Worm (Caenorhabditis elegans) whole organism, young adult: ENCODE data around the gene fip-2.

Experiments used
- B0019.2 ChIP-seq: fragments of 200-800 bp; sonication (Bioruptor generic); conservative IDR thresholded peaks from 2 replicates; pipeline ENCODE4 v1.3.6; 2022; ENCODE audit warnings: missing genetic modification reagents, missing genetic modification characterization, missing compliant biosample characterization
- B0336.3 ChIP-seq: fragments of 200-800 bp; sonication (Bioruptor generic); IDR thresholded peaks from 2 replicates; pipeline ENCODE4 v1.3.6; 2022; ENCODE audit warnings: missing genetic modification characterization, missing compliant biosample characterization
- F22D6.2 ChIP-seq: sonication (generic microtip); optimal IDR thresholded peaks from 2 replicates; lab custom pipeline; 2016; ENCODE audit warnings: mild to moderate bottlenecking, missing genetic modification characterization, missing compliant biosample characterization
- F33H1.4 ChIP-seq: fragments of 200-800 bp; sonication (Bioruptor generic); IDR thresholded peaks from 2 replicates; pipeline ENCODE4 v1.3.6; 2022; ENCODE audit warnings: missing genetic modification reagents, missing genetic modification characterization, missing compliant biosample characterization
- F37B4.10 ChIP-seq: fragments of 200-800 bp; sonication (Bioruptor generic); IDR thresholded peaks from 2 replicates; pipeline ENCODE4 v1.3.6; 2022; ENCODE audit warnings: missing genetic modification characterization, missing compliant biosample characterization
- F57C9.4 ChIP-seq: sonication (generic microtip); optimal IDR thresholded peaks from 2 replicates; lab custom pipeline; 2017; ENCODE audit warnings: mild to moderate bottlenecking, missing genetic modification characterization, missing compliant biosample characterization
- K11D2.4 ChIP-seq: fragments of 200-800 bp; sonication (Bioruptor generic); IDR thresholded peaks from 2 replicates; pipeline ENCODE4 v1.3.6; 2022; ENCODE audit warnings: missing genetic modification reagents, missing genetic modification characterization, missing compliant biosample characterization
- K12H6.12 ChIP-seq: fragments of 200-800 bp; sonication (Bioruptor generic); optimal IDR thresholded peaks from 2 replicates; lab custom pipeline; 2018; ENCODE audit warnings: mild to moderate bottlenecking, missing genetic modification characterization, missing compliant biosample characterization
- T07F8.4 ChIP-seq: sonication (generic microtip); optimal IDR thresholded peaks from 2 replicates; lab custom pipeline; 2016; ENCODE audit warnings: mild to moderate bottlenecking, missing genetic modification characterization, moderate library complexity, missing compliant biosample characterization
- Y53F4B.3 ChIP-seq: fragments of 200-800 bp; sonication (Bioruptor generic); IDR thresholded peaks from 2 replicates; pipeline ENCODE4 v1.3.6; 2022; ENCODE audit warnings: missing genetic modification reagents, missing genetic modification characterization, missing compliant biosample characterization
- Y95B8A.8 ChIP-seq: fragments of 200-800 bp; sonication (Bioruptor generic); IDR thresholded peaks from 2 replicates; pipeline ENCODE4 v1.3.6; 2022; ENCODE audit warnings: missing genetic modification reagents, missing genetic modification characterization, missing compliant biosample characterization
- akir-1 ChIP-seq: fragments of 200-800 bp; sonication (Bioruptor generic); optimal IDR thresholded peaks from 2 replicates; lab custom pipeline; 2018; ENCODE audit warnings: mild to moderate bottlenecking, missing genetic modification characterization, moderate library complexity, missing compliant biosample characterization
- ama-1 ChIP-seq, 3 experiments: fragments of 150-350 bp in 1 of 3; sonication (generic microtip) in 2 of 3; optimal IDR thresholded peaks; 2 replicates each; lab custom pipeline; 2014 to 2018; ENCODE audit warnings: missing biosample characterization in 2 of 3, missing genetic modification characterization in 2 of 3, missing genetic modification reagents in 2 of 3
- aptf-3 ChIP-seq: fragments of 200-800 bp; sonication (Bioruptor generic); IDR thresholded peaks from 2 replicates; pipeline ENCODE4 v1.3.6; 2022; ENCODE audit warnings: missing genetic modification characterization, missing compliant biosample characterization
- atf-7 ChIP-seq: sonication (generic microtip); optimal IDR thresholded peaks from 2 replicates; lab custom pipeline; 2017; ENCODE audit warnings: mild to moderate bottlenecking, missing genetic modification characterization, missing compliant biosample characterization
- athp-1 ChIP-seq: sonication (generic microtip); optimal IDR thresholded peaks from 2 replicates; lab custom pipeline; 2017; ENCODE audit warnings: mild to moderate bottlenecking, missing genetic modification characterization, missing compliant biosample characterization
- ceh-100 ChIP-seq: fragments of 200-800 bp; sonication (Bioruptor generic); IDR thresholded peaks from 2 replicates; pipeline ENCODE4 v1.3.6; 2022; ENCODE audit warnings: missing genetic modification reagents, missing genetic modification characterization, missing compliant biosample characterization
- ceh-79 ChIP-seq: sonication (generic microtip); optimal IDR thresholded peaks from 2 replicates; lab custom pipeline; 2017; ENCODE audit warnings: mild to moderate bottlenecking, missing genetic modification characterization, missing compliant biosample characterization
- ceh-91 ChIP-seq: fragments of 200-800 bp; sonication (Bioruptor generic); IDR thresholded peaks from 2 replicates; pipeline ENCODE4 v1.3.6; 2022; ENCODE audit warnings: missing genetic modification reagents, missing genetic modification characterization, missing compliant biosample characterization
- chd-7 ChIP-seq: sonication (generic microtip); optimal IDR thresholded peaks from 2 replicates; lab custom pipeline; 2016; ENCODE audit warnings: mild to moderate bottlenecking, missing genetic modification characterization, moderate library complexity, missing compliant biosample characterization
- dox-1 ChIP-seq: fragments of 200-800 bp; sonication (Bioruptor generic); IDR thresholded peaks from 2 replicates; pipeline ENCODE4 v1.3.6; 2022; ENCODE audit warnings: missing genetic modification reagents, missing genetic modification characterization, missing compliant biosample characterization
- efl-1 ChIP-seq: fragments of 150-350 bp; optimal IDR thresholded peaks from 2 replicates; lab custom pipeline; 2014; ENCODE audit warnings: missing biosample characterization, missing genetic modification reagents, missing genetic modification characterization
- egl-18 ChIP-seq: fragments of 200-800 bp; sonication (Bioruptor generic); IDR thresholded peaks from 2 replicates; pipeline ENCODE4 v1.3.6; 2022; ENCODE audit warnings: missing genetic modification reagents, missing genetic modification characterization, missing compliant biosample characterization
- egrh-3 ChIP-seq: fragments of 200-800 bp; sonication (Bioruptor generic); IDR thresholded peaks from 2 replicates; pipeline ENCODE4 v1.3.6; 2022; ENCODE audit warnings: missing genetic modification reagents, missing genetic modification characterization, missing compliant biosample characterization
- ets-4 ChIP-seq: fragments of 200-800 bp; sonication (Bioruptor generic); optimal IDR thresholded peaks from 2 replicates; lab custom pipeline; 2018; ENCODE audit warnings: mild to moderate bottlenecking, missing genetic modification characterization, missing compliant biosample characterization
- hmg-20 ChIP-seq: fragments of 200-800 bp; sonication (Bioruptor generic); IDR thresholded peaks from 2 replicates; pipeline ENCODE4 v1.3.6; 2022; ENCODE audit warnings: missing genetic modification reagents, missing genetic modification characterization, missing compliant biosample characterization
- let-526 ChIP-seq: fragments of 200-800 bp; sonication (Bioruptor generic); IDR thresholded peaks from 2 replicates; pipeline ENCODE4 v1.3.6; 2022; ENCODE audit warnings: missing genetic modification reagents, missing genetic modification characterization, missing compliant biosample characterization
- let-607 ChIP-seq, 2 experiments: fragments of 200-800 bp in 1 of 2; sonication (Bioruptor generic) in 1 of 2; sonication (generic microtip) in 1 of 2; optimal IDR thresholded peaks; 2 replicates each; lab custom pipeline; 2016 to 2018; ENCODE audit warnings: mild to moderate bottlenecking in 2 of 2, missing compliant biosample characterization in 2 of 2, missing genetic modification characterization in 2 of 2, moderate library complexity in 2 of 2, missing genotype in 1 of 2
- lin-40 ChIP-seq: sonication (generic microtip); optimal IDR thresholded peaks from 2 replicates; lab custom pipeline; 2016; ENCODE audit warnings: missing genetic modification characterization, mild to moderate bottlenecking, missing compliant biosample characterization, missing genotype, missing genetic modification reagents
- lin-54 ChIP-seq: fragments of 200-800 bp; sonication (Bioruptor generic); optimal IDR thresholded peaks from 2 replicates; lab custom pipeline; 2018; ENCODE audit warnings: mild to moderate bottlenecking, missing genetic modification characterization, missing compliant biosample characterization
- lir-1 ChIP-seq: fragments of 200-800 bp; sonication (Bioruptor generic); conservative IDR thresholded peaks from 2 replicates; pipeline ENCODE4 v1.3.6; 2022; ENCODE audit warnings: missing genetic modification reagents, missing genetic modification characterization, missing compliant biosample characterization
- lsy-27 ChIP-seq: sonication (generic microtip); optimal IDR thresholded peaks from 2 replicates; lab custom pipeline; 2017; ENCODE audit warnings: missing genetic modification characterization, mild to moderate bottlenecking, missing compliant biosample characterization, antibody characterized with exemption, missing genotype, borderline replicate concordance; ENCODE audit not compliant: insufficient read depth
- madf-6 ChIP-seq: fragments of 200-800 bp; sonication (Bioruptor generic); IDR thresholded peaks from 2 replicates; pipeline ENCODE4 v1.3.6; 2022; ENCODE audit warnings: missing genetic modification reagents, missing genetic modification characterization, missing compliant biosample characterization
- nfya-2 ChIP-seq: fragments of 200-800 bp; sonication (Bioruptor generic); IDR thresholded peaks from 2 replicates; pipeline ENCODE4 v1.3.6; 2022; ENCODE audit warnings: missing genetic modification reagents, missing genetic modification characterization, missing compliant biosample characterization
- nhr-179 ChIP-seq: sonication (generic microtip); optimal IDR thresholded peaks from 2 replicates; lab custom pipeline; 2016; ENCODE audit warnings: mild to moderate bottlenecking, missing genetic modification characterization, missing compliant biosample characterization
- pbrm-1 ChIP-seq: fragments of 200-800 bp; sonication (Bioruptor generic); IDR thresholded peaks from 2 replicates; pipeline ENCODE4 v1.3.6; 2022; ENCODE audit warnings: missing genetic modification reagents, missing genetic modification characterization, missing compliant biosample characterization
- repo-1 ChIP-seq: sonication (generic microtip); optimal IDR thresholded peaks from 2 replicates; lab custom pipeline; 2017; ENCODE audit warnings: mild to moderate bottlenecking, missing genetic modification characterization, missing compliant biosample characterization
- rpc-1 ChIP-seq, 2 experiments: fragments of 150-350 bp in 1 of 2; sonication (generic microtip) in 1 of 2; optimal IDR thresholded peaks; 2 replicates each; lab custom pipeline; 2014 to 2018; ENCODE audit warnings: missing biosample characterization in 1 of 2, missing genetic modification characterization in 1 of 2, missing genetic modification reagents in 1 of 2, missing genotype in 1 of 2
- snpc-1.3 ChIP-seq: sonication (generic microtip); optimal IDR thresholded peaks from 2 replicates; lab custom pipeline; 2017; ENCODE audit warnings: missing genetic modification characterization, mild to moderate bottlenecking, missing compliant biosample characterization, antibody characterized with exemption, moderate library complexity, missing genotype, missing genetic modification reagents; ENCODE audit not compliant: insufficient read depth
- snpc-4 ChIP-seq, 5 experiments: fragments of 150-350 bp in 1 of 5; sonication (generic microtip) in 4 of 5; optimal IDR thresholded peaks; 2 replicates each; lab custom pipeline; 2014 to 2018; ENCODE audit warnings: missing genetic modification characterization in 5 of 5, missing biosample characterization in 3 of 5, antibody characterized with exemption in 2 of 5, mild to moderate bottlenecking in 2 of 5, missing compliant biosample characterization in 2 of 5, missing genotype in 2 of 5, moderate library complexity in 2 of 5, missing genetic modification reagents in 1 of 5
- somi-1 ChIP-seq: fragments of 200-800 bp; sonication (Bioruptor generic); optimal IDR thresholded peaks from 2 replicates; lab custom pipeline; 2018; ENCODE audit warnings: mild to moderate bottlenecking, missing genetic modification characterization, missing compliant biosample characterization
- xnd-1 ChIP-seq: sonication (generic microtip); optimal IDR thresholded peaks from 2 replicates; lab custom pipeline; 2016; ENCODE audit warnings: missing genotype, missing genetic modification reagents, missing genetic modification characterization, missing compliant biosample characterization
- ztf-22 ChIP-seq: fragments of 200-800 bp; sonication (Bioruptor generic); optimal IDR thresholded peaks from 2 replicates; lab custom pipeline; 2018; ENCODE audit warnings: mild to moderate bottlenecking, missing genetic modification characterization, moderate library complexity, missing compliant biosample characterization
- ztf-6 ChIP-seq: fragments of 200-800 bp; sonication (Bioruptor generic); IDR thresholded peaks from 2 replicates; pipeline ENCODE4 v1.3.6; 2022; ENCODE audit warnings: missing genetic modification reagents, missing genetic modification characterization, missing compliant biosample characterization

fip-2 gene

ce11 chrV:9079965-9080432 is 12.2 kb downstream of the fip-2 start (continued):
- TF ChIP-seq efl-1 (no peak), K12H6.12 (tag; lab: Kevin White, UChicago) (no peak), xnd-1 (tag; lab: Kevin White, UChicago) (no peak), nfya-2 (GFP tag; lab: Robert Waterston, UW) (no peak), let-526 (GFP tag; lab: Robert Waterston, UW) (peak; percentile 4; the same call in 1 of the 2 replicates), ztf-22 (GFP tag; lab: Kevin White, UChicago) (peak; percentile 87), athp-1 (tag; lab: Kevin White, UChicago) (no peak), madf-6 (GFP tag; lab: Robert Waterston, UW) (no peak), B0336.3 (peak; percentile 72), nhr-179 (tag; lab: Kevin White, UChicago) (no peak), lin-54 (peak; percentile 40), egl-18 (GFP tag; lab: Robert Waterston, UW) (no peak), egrh-3 (no peak), F22D6.2 (tag; lab: Kevin White, UChicago) (no peak), aptf-3 (no peak), snpc-4 (GFP tag; optimal IDR thresholded peaks at IDR 0.05; lab: Kevin White, UChicago) (no peak), snpc-4 (tag; optimal IDR thresholded peaks at IDR 0.05; lab: Kevin White, UChicago) (peak in 2 of 4 experiments; percentile 24 to 37), ceh-100 (GFP tag; lab: Robert Waterston, UW) (no peak), F37B4.10 (GFP tag; lab: Robert Waterston, UW) (no peak), akir-1 (GFP tag; lab: Kevin White, UChicago) (no peak), ceh-79 (tag; lab: Kevin White, UChicago) (no peak), ztf-6 (GFP tag; lab: Robert Waterston, UW) (no peak), lsy-27 (no peak), repo-1 (tag; lab: Kevin White, UChicago) (no peak), lin-40 (tag; lab: Kevin White, UChicago) (peak; percentile 21), chd-7 (peak; percentile 47), hmg-20 (GFP tag; lab: Robert Waterston, UW) (no peak), F33H1.4 (GFP tag; lab: Robert Waterston, UW) (no peak), B0019.2 (GFP tag; lab: Robert Waterston, UW) (no peak), dox-1 (GFP tag; lab: Robert Waterston, UW) (peak; percentile 69; the same call in 1 of the 2 replicates), atf-7 (tag; lab: Kevin White, UChicago) (peak; percentile 88), lir-1 (no peak), K11D2.4 (no peak), ets-4 (GFP tag; lab: Kevin White, UChicago) (peak; percentile 92), snpc-1.3 (tag; lab: Kevin White, UChicago) (no peak), let-607 (tag; optimal IDR thresholded peaks at IDR 0.05; lab: Kevin White, UChicago) (peak; percentile 53 to 74), T07F8.4 (tag; lab: Kevin White, UChicago) (no peak), rpc-1 (optimal IDR thresholded peaks at IDR 0.05; lab: Kevin White, UChicago) (no peak), rpc-1 (tag; optimal IDR thresholded peaks at IDR 0.05; lab: Kevin White, UChicago) (no peak), pbrm-1 (GFP tag; lab: Robert Waterston, UW) (peak; percentile 37; the same call in 1 of the 2 replicates), ceh-91 (GFP tag; lab: Robert Waterston, UW) (no peak), Y53F4B.3 (GFP tag; lab: Robert Waterston, UW) (no peak), F57C9.4 (no peak), Y95B8A.8 (0 out of 2 replicates have a peak, but pooled peaks have one; percentile 36), ama-1 (optimal IDR thresholded peaks at IDR 0.05; lab: Kevin White, UChicago) (no peak), ama-1 (GFP tag; optimal IDR thresholded peaks at IDR 0.05; lab: Kevin White, UChicago) (no peak), somi-1 (GFP tag; lab: Kevin White, UChicago) (no peak)
